Fruit fly (Drosophila melanogaster) whole organism, embryonic: ENCODE results near the gene CG31223.

Experiments used
- Atf-2 ChIP-seq: fragments of 200-800 bp; sonication (Bioruptor generic); optimal IDR thresholded peaks from 2 replicates; lab custom pipeline; 2016; ENCODE audit warnings: missing biosample characterization, missing genetic modification characterization
- CG11093 ChIP-seq: fragments of 200-800 bp; sonication (Bioruptor generic); IDR thresholded peaks from 3 replicates; pipeline ENCODE4 v1.3.6; 2022; ENCODE audit warnings: missing biosample characterization, missing genetic modification characterization
- CG12219 ChIP-seq: fragments of 200-800 bp; sonication (Bioruptor generic); optimal IDR thresholded peaks from 3 replicates; lab custom pipeline; 2018; ENCODE audit warnings: missing biosample characterization, mild to moderate bottlenecking, missing genetic modification characterization
- CG12299 ChIP-seq: fragments of 200-800 bp; sonication (Bioruptor generic); optimal IDR thresholded peaks from 2 replicates; lab custom pipeline; 2018; ENCODE audit warnings: missing biosample characterization, mild to moderate bottlenecking, missing genetic modification characterization
- CG14441 ChIP-seq: fragments of 200-800 bp; sonication (Bioruptor generic); IDR thresholded peaks from 2 replicates; pipeline ENCODE4 v1.3.6; 2022; ENCODE audit warnings: missing biosample characterization, missing genetic modification characterization
- CG15479 ChIP-seq: fragments of 200-800 bp; sonication (Bioruptor generic); optimal IDR thresholded peaks from 3 replicates; lab custom pipeline; 2019; ENCODE audit warnings: missing biosample characterization, mild to moderate bottlenecking, missing genetic modification characterization, moderate library complexity
- CG16863 ChIP-seq: fragments of 200-800 bp; sonication (Bioruptor generic); optimal IDR thresholded peaks from 3 replicates; lab custom pipeline; 2016; ENCODE audit warnings: missing biosample characterization, missing genetic modification characterization
- CG3065 ChIP-seq: fragments of 200-800 bp; sonication (Bioruptor generic); optimal IDR thresholded peaks from 2 replicates; lab custom pipeline; 2016; ENCODE audit warnings: missing biosample characterization, missing genetic modification characterization
- CG31224 ChIP-seq: fragments of 200-800 bp; sonication (Bioruptor generic); IDR thresholded peaks from 2 replicates; pipeline ENCODE4 v1.3.6; 2022; ENCODE audit warnings: missing biosample characterization, missing genetic modification characterization
- CG31388 ChIP-seq: fragments of 200-800 bp; sonication (Bioruptor generic); optimal IDR thresholded peaks from 2 replicates; lab custom pipeline; 2016; ENCODE audit warnings: missing biosample characterization, missing genetic modification characterization
- CG4282 ChIP-seq: fragments of 200-800 bp; sonication (Bioruptor generic); optimal IDR thresholded peaks from 2 replicates; lab custom pipeline; 2016; ENCODE audit warnings: missing biosample characterization, missing genetic modification characterization
- CG5953 ChIP-seq: fragments of 200-800 bp; sonication (Bioruptor generic); IDR thresholded peaks from 2 replicates; pipeline ENCODE4 v1.3.6; 2022; ENCODE audit warnings: missing biosample characterization, missing genetic modification characterization
- CG6683 ChIP-seq: fragments of 200-800 bp; sonication (Bioruptor generic); optimal IDR thresholded peaks from 2 replicates; lab custom pipeline; 2017; ENCODE audit warnings: missing biosample characterization, mild to moderate bottlenecking, missing genetic modification characterization, missing genetic modification reagents
- CG6791 ChIP-seq: fragments of 200-800 bp; sonication (Bioruptor generic); IDR thresholded peaks from 3 replicates; pipeline ENCODE4 v1.3.6; 2022; ENCODE audit warnings: missing biosample characterization, missing genetic modification characterization; ENCODE audit not compliant: partially characterized antibody
- CG7839 ChIP-seq: fragments of 200-800 bp; sonication (Bioruptor generic); optimal IDR thresholded peaks from 3 replicates; lab custom pipeline; 2018; ENCODE audit warnings: missing biosample characterization, mild to moderate bottlenecking, missing genetic modification characterization, moderate library complexity
- CG8359 ChIP-seq: fragments of 200-800 bp; sonication (Bioruptor generic); optimal IDR thresholded peaks from 2 replicates; lab custom pipeline; 2017; ENCODE audit warnings: missing biosample characterization, mild to moderate bottlenecking, missing genetic modification characterization, borderline replicate concordance
- CG8924 ChIP-seq: fragments of 200-800 bp; optimal IDR thresholded peaks from 3 replicates; lab custom pipeline; 2019; ENCODE audit warnings: missing biosample characterization, mild to moderate bottlenecking, missing genetic modification characterization, moderate library complexity
- CG9817 ChIP-seq: fragments of 200-800 bp; sonication (Bioruptor generic); optimal IDR thresholded peaks from 2 replicates; lab custom pipeline; 2018; ENCODE audit warnings: missing biosample characterization, mild to moderate bottlenecking, missing genetic modification characterization, moderate library complexity
- CG9876 ChIP-seq: fragments of 200-800 bp; sonication (Bioruptor generic); optimal IDR thresholded peaks from 2 replicates; lab custom pipeline; 2016; ENCODE audit warnings: missing biosample characterization, missing genetic modification characterization
- Deaf1 ChIP-seq: fragments of 200-800 bp; optimal IDR thresholded peaks from 3 replicates; lab custom pipeline; 2019; ENCODE audit warnings: missing biosample characterization, mild to moderate bottlenecking, missing genetic modification characterization, moderate library complexity
- Dll ChIP-seq: fragments of 200-800 bp; sonication (Bioruptor generic); IDR thresholded peaks from 4 replicates; pipeline ENCODE4 v1.3.6; 2022; ENCODE audit warnings: missing biosample characterization, missing genetic modification characterization; ENCODE audit not compliant: partially characterized antibody
- Dp ChIP-seq: fragments of 200-800 bp; sonication (Bioruptor generic); optimal IDR thresholded peaks from 2 replicates; lab custom pipeline; 2018; ENCODE audit warnings: missing biosample characterization, mild to moderate bottlenecking, missing genetic modification characterization, moderate library complexity
- Drgx ChIP-seq: fragments of 200-800 bp; sonication (Bioruptor generic); IDR thresholded peaks from 2 replicates; pipeline ENCODE4 v1.3.6; 2022; ENCODE audit warnings: missing biosample characterization, missing genetic modification characterization
- E2f2 ChIP-seq: fragments of 200-800 bp; sonication (Bioruptor generic); IDR thresholded peaks from 2 replicates; pipeline ENCODE4 v1.3.6; 2022; ENCODE audit warnings: missing biosample characterization, missing genetic modification characterization
- Elba2 ChIP-seq: fragments of 200-800 bp; sonication (Bioruptor generic); optimal IDR thresholded peaks from 3 replicates; lab custom pipeline; 2016; ENCODE audit warnings: missing biosample characterization, missing genetic modification characterization
- Ets65A ChIP-seq: fragments of 200-800 bp; sonication (Bioruptor generic); peaks from one replicate; lab custom pipeline; 2016; ENCODE audit warnings: missing biosample characterization, missing genetic modification characterization
- HLH4C ChIP-seq: fragments of 200-800 bp; sonication (Bioruptor generic); IDR thresholded peaks from 3 replicates; pipeline ENCODE4 v1.3.6; 2022; ENCODE audit warnings: missing biosample characterization, missing genetic modification characterization; ENCODE audit not compliant: partially characterized antibody
- HmgD ChIP-seq: fragments of 200-800 bp; sonication (Bioruptor generic); optimal IDR thresholded peaks from 3 replicates; lab custom pipeline; 2016; ENCODE audit warnings: missing biosample characterization, missing genetic modification characterization
- HmgZ ChIP-seq: fragments of 200-800 bp; sonication (Bioruptor generic); optimal IDR thresholded peaks from 2 replicates; lab custom pipeline; 2018; ENCODE audit warnings: missing biosample characterization, mild to moderate bottlenecking, missing genetic modification characterization
- MBD-R2 ChIP-seq: fragments of 200-800 bp; sonication (Bioruptor generic); IDR thresholded peaks from 2 replicates; pipeline ENCODE4 v1.3.6; 2022; ENCODE audit warnings: missing biosample characterization, missing genetic modification characterization
- MESR4 ChIP-seq: fragments of 200-800 bp; sonication (Bioruptor generic); optimal IDR thresholded peaks from 2 replicates; lab custom pipeline; 2018; ENCODE audit warnings: missing biosample characterization, mild to moderate bottlenecking, missing genetic modification characterization, moderate library complexity
- Max ChIP-seq: fragments of 200-800 bp; sonication (Bioruptor generic); optimal IDR thresholded peaks from 2 replicates; lab custom pipeline; 2016; ENCODE audit warnings: missing biosample characterization, mild to moderate bottlenecking, missing genetic modification characterization
- Myb ChIP-seq: fragments of 200-800 bp; sonication (Bioruptor generic); optimal IDR thresholded peaks from 2 replicates; lab custom pipeline; 2016; ENCODE audit warnings: missing biosample characterization, missing genetic modification characterization
- Oli ChIP-seq: fragments of 200-800 bp; sonication (Bioruptor generic); optimal IDR thresholded peaks from 2 replicates; lab custom pipeline; 2018; ENCODE audit warnings: missing biosample characterization, mild to moderate bottlenecking, missing genetic modification characterization, moderate library complexity
- Optix ChIP-seq: fragments of 200-800 bp; sonication (Bioruptor generic); IDR thresholded peaks from 3 replicates; pipeline ENCODE4 v1.3.6; 2022; ENCODE audit warnings: missing biosample characterization, missing genetic modification characterization
- Ssrp ChIP-seq: fragments of 200-800 bp; sonication (Bioruptor generic); optimal IDR thresholded peaks from 2 replicates; lab custom pipeline; 2018; ENCODE audit warnings: missing biosample characterization, mild to moderate bottlenecking, missing genetic modification characterization, moderate library complexity
- ato ChIP-seq: fragments of 200-800 bp; sonication (Bioruptor generic); IDR thresholded peaks from 2 replicates; pipeline ENCODE4 v1.3.6; 2022; ENCODE audit warnings: missing biosample characterization, missing genetic modification characterization; ENCODE audit not compliant: partially characterized antibody
- bsh ChIP-seq, 2 experiments: fragments of 200-800 bp; sonication (Bioruptor generic); optimal IDR thresholded peaks; 2 replicates each; lab custom pipeline; 2017 to 2018; ENCODE audit warnings: mild to moderate bottlenecking in 2 of 2, missing biosample characterization in 2 of 2, missing genetic modification characterization in 2 of 2, moderate library complexity in 1 of 2
- chinmo ChIP-seq: fragments of 200-800 bp; sonication (Bioruptor generic); IDR thresholded peaks from 4 replicates; pipeline ENCODE4 v1.3.6; 2022; ENCODE audit warnings: missing biosample characterization, missing genetic modification characterization; ENCODE audit not compliant: partially characterized antibody
- crp ChIP-seq, 2 experiments: fragments of 200-800 bp; sonication (Bioruptor generic); optimal IDR thresholded peaks; 2 replicates in 1 of 2; 3 replicates in 1 of 2; lab custom pipeline; 2017; ENCODE audit warnings: missing biosample characterization in 2 of 2, missing genetic modification characterization in 2 of 2, mild to moderate bottlenecking in 1 of 2, moderate library complexity in 1 of 2
- danr ChIP-seq: fragments of 200-800 bp; sonication (Bioruptor generic); IDR thresholded peaks from 2 replicates; pipeline ENCODE4 v1.3.6; 2022; ENCODE audit warnings: missing biosample characterization, missing genetic modification characterization
- dmrt99B ChIP-seq: fragments of 200-800 bp; sonication (Bioruptor generic); optimal IDR thresholded peaks from 2 replicates; lab custom pipeline; 2018; ENCODE audit warnings: missing biosample characterization, mild to moderate bottlenecking, missing genetic modification characterization, moderate library complexity
- gcm2 ChIP-seq: fragments of 200-800 bp; sonication (Bioruptor generic); optimal IDR thresholded peaks from 2 replicates; lab custom pipeline; 2016; ENCODE audit warnings: missing biosample characterization, missing genetic modification characterization
- insv ChIP-seq, 2 experiments: fragments of 200-800 bp; sonication (Bioruptor generic); optimal IDR thresholded peaks; 3 replicates each; lab custom pipeline; 2016 to 2018; ENCODE audit warnings: missing biosample characterization in 2 of 2, missing genetic modification characterization in 2 of 2
- mld ChIP-seq: fragments of 200-800 bp; sonication (Bioruptor generic); IDR thresholded peaks from 3 replicates; pipeline ENCODE4 v1.3.6; 2022; ENCODE audit warnings: missing biosample characterization, missing genetic modification characterization; ENCODE audit not compliant: partially characterized antibody
- nom ChIP-seq: fragments of 200-800 bp; sonication (Bioruptor generic); optimal IDR thresholded peaks from 2 replicates; lab custom pipeline; 2017; ENCODE audit warnings: missing biosample characterization, missing genetic modification characterization, mild to moderate bottlenecking, moderate library complexity, missing genetic modification reagents
- pzg ChIP-seq: fragments of 200-800 bp; sonication (Bioruptor generic); optimal IDR thresholded peaks from 3 replicates; lab custom pipeline; 2018; ENCODE audit warnings: missing biosample characterization, mild to moderate bottlenecking, missing genetic modification characterization, moderate library complexity
- rib ChIP-seq: fragments of 200-800 bp; sonication (Bioruptor generic); IDR thresholded peaks from 2 replicates; pipeline ENCODE4 v1.3.6; 2022; ENCODE audit warnings: missing biosample characterization, missing genetic modification characterization
- tx ChIP-seq: fragments of 200-800 bp; sonication (Bioruptor generic); optimal IDR thresholded peaks from 2 replicates; lab custom pipeline; 2016; ENCODE audit warnings: missing biosample characterization, missing genetic modification characterization
- wek ChIP-seq: fragments of 200-800 bp; sonication (Bioruptor generic); optimal IDR thresholded peaks from 3 replicates; lab custom pipeline; 2018; ENCODE audit warnings: missing biosample characterization, mild to moderate bottlenecking, missing genetic modification characterization, moderate library complexity
- yki ChIP-seq: fragments of >200 bp; optimal IDR thresholded peaks from 3 replicates; lab custom pipeline; 2018

The CG31223 gene

dm6 chr3R:20830963-20831362, at the start of gene CG31223:
Gene CG31223 (plus strand): TSS chr3R:20831127.
- TF ChIP-seq Dll (GFP tag; lab: Robert Waterston, UW) = no peak
- no peak for TF ChIP-seq CG31224 (GFP tag; lab: Robert Waterston, UW)
- TF ChIP-seq CG6791 (GFP tag; lab: Robert Waterston, UW) = no peak
- no peak for TF ChIP-seq CG8924 (tag; lab: Kevin White, UChicago)
- TF ChIP-seq Oli = no peak
- no peak for TF ChIP-seq HLH4C (GFP tag; lab: Robert Waterston, UW)
- TF ChIP-seq ato (GFP tag; lab: Robert Waterston, UW) = no peak
- no peak for TF ChIP-seq chinmo (GFP tag; lab: Robert Waterston, UW)
- no peak for TF ChIP-seq CG16863 (GFP tag; lab: Kevin White, UChicago)
- TF ChIP-seq Atf-2 (GFP tag; lab: Kevin White, UChicago) = no peak
- TF ChIP-seq E2f2 (GFP tag; lab: Robert Waterston, UW) = peak; percentile 18
- no peak for TF ChIP-seq CG6683 (GFP tag; lab: Kevin White, UChicago)
- TF ChIP-seq CG8359 (GFP tag; lab: Kevin White, UChicago) = no peak
- no peak for TF ChIP-seq gcm2 (GFP tag; lab: Kevin White, UChicago)
- peak; percentile 58 for TF ChIP-seq Myb (GFP tag; lab: Kevin White, UChicago)
- TF ChIP-seq CG7839 (tag; lab: Kevin White, UChicago) = no peak
- TF ChIP-seq CG31388 (GFP tag; lab: Kevin White, UChicago) = no peak
- TF ChIP-seq CG14441 = no peak
- no peak for TF ChIP-seq tx (GFP tag; lab: Kevin White, UChicago)
- TF ChIP-seq Ets65A (GFP tag; lab: Kevin White, UChicago) = peak; percentile 52
- peak; percentile 9 for TF ChIP-seq pzg (GFP tag; lab: Kevin White, UChicago)
- no peak for TF ChIP-seq CG3065 (GFP tag; lab: Kevin White, UChicago)
- TF ChIP-seq CG9817 (tag; lab: Kevin White, UChicago) = no peak
- TF ChIP-seq CG4282 (GFP tag; lab: Kevin White, UChicago) = no peak
- TF ChIP-seq CG9876 (GFP tag; lab: Kevin White, UChicago) = no peak
- no peak for TF ChIP-seq Ssrp
- no peak for TF ChIP-seq HmgZ (tag; lab: Kevin White, UChicago)
- peak; percentile 38; the same call in 1 of the 2 replicates for TF ChIP-seq MBD-R2
- no peak for TF ChIP-seq danr (GFP tag; lab: Robert Waterston, UW)
- peak; percentile 7 for TF ChIP-seq MESR4 (GFP tag; lab: Kevin White, UChicago)
- peak; percentile 10 for TF ChIP-seq Dp (GFP tag; lab: Kevin White, UChicago)
- TF ChIP-seq CG11093 (GFP tag; lab: Robert Waterston, UW) = no peak
- TF ChIP-seq dmrt99B (tag; lab: Kevin White, UChicago) = no peak
- TF ChIP-seq Elba2 = no peak
- peak; percentile 14 to 80 for TF ChIP-seq crp (GFP tag; optimal IDR thresholded peaks at IDR 0.05; lab: Kevin White, UChicago)
- TF ChIP-seq rib (GFP tag; lab: Robert Waterston, UW) = no peak
- TF ChIP-seq mld = no peak
- no peak for TF ChIP-seq Max (GFP tag; lab: Kevin White, UChicago)

dm6 chr3R:20782104-20782654, 48.7 kb upstream of the CG31223 start:
- TF ChIP-seq nom (GFP tag; lab: Kevin White, UChicago) = peak; percentile 65
- no peak for TF ChIP-seq CG12219 (GFP tag; lab: Kevin White, UChicago)
- no peak for TF ChIP-seq Optix (GFP tag; lab: Robert Waterston, UW)
- no peak for TF ChIP-seq dmrt99B (tag; lab: Kevin White, UChicago)
- no peak for TF ChIP-seq CG15479 (GFP tag; lab: Kevin White, UChicago)
- no peak for TF ChIP-seq insv (GFP tag; optimal IDR thresholded peaks at IDR 0.05; lab: Kevin White, UChicago)
- TF ChIP-seq yki (lab: Kevin White, UChicago) = no peak
- TF ChIP-seq HmgD = no peak
- TF ChIP-seq CG5953 = no peak
- no peak for TF ChIP-seq CG12299
- peak in 1 of 2 experiments; percentile 74 for TF ChIP-seq bsh (GFP tag; optimal IDR thresholded peaks at IDR 0.05; lab: Kevin White, UChicago)
- TF ChIP-seq Drgx (GFP tag; lab: Robert Waterston, UW) = peak; percentile 73
- TF ChIP-seq Deaf1 (tag; lab: Kevin White, UChicago) = no peak
- TF ChIP-seq wek (GFP tag; lab: Kevin White, UChicago) = no peak
- TF ChIP-seq Myb (GFP tag; lab: Kevin White, UChicago) = no peak
